Fruit fly (Drosophila melanogaster) whole organism, embryonic: Measurements from ENCODE around the gene CG31075.

Experiments used
- CG10274 ChIP-seq: fragments of 200-800 bp; sonication (Bioruptor generic); optimal IDR thresholded peaks from 3 replicates; lab custom pipeline; 2017; ENCODE audit warnings: missing biosample characterization, mild to moderate bottlenecking, missing genetic modification characterization
- CG10321 ChIP-seq: fragments of 200-800 bp; sonication (Bioruptor generic); IDR thresholded peaks from 2 replicates; pipeline ENCODE4 v1.3.6; 2022; ENCODE audit warnings: missing biosample characterization, missing genetic modification characterization
- CG11085 ChIP-seq: fragments of 200-800 bp; sonication (Bioruptor generic); IDR thresholded peaks from 2 replicates; pipeline ENCODE4 v1.3.6; 2022; ENCODE audit warnings: missing biosample characterization, missing genetic modification characterization
- CG12104 ChIP-seq: fragments of 200-800 bp; sonication (Bioruptor generic); optimal IDR thresholded peaks from 3 replicates; lab custom pipeline; 2016; ENCODE audit warnings: missing biosample characterization, missing genetic modification characterization
- CG12769 ChIP-seq: fragments of 200-800 bp; sonication (Bioruptor generic); optimal IDR thresholded peaks from 2 replicates; lab custom pipeline; 2019; ENCODE audit warnings: missing biosample characterization, mild to moderate bottlenecking, missing genetic modification characterization, moderate library complexity
- CG14710 ChIP-seq: fragments of 200-800 bp; sonication (Bioruptor generic); optimal IDR thresholded peaks from 3 replicates; lab custom pipeline; 2019; ENCODE audit warnings: missing biosample characterization, mild to moderate bottlenecking, missing genetic modification characterization, moderate library complexity
- CG15601 ChIP-seq: fragments of 200-800 bp; sonication (Bioruptor generic); optimal IDR thresholded peaks from 3 replicates; lab custom pipeline; 2019; ENCODE audit warnings: missing biosample characterization, mild to moderate bottlenecking, missing genetic modification characterization, moderate library complexity
- CG17612 ChIP-seq: fragments of 200-800 bp; sonication (Bioruptor generic); IDR thresholded peaks from 2 replicates; pipeline ENCODE4 v1.3.6; 2022; ENCODE audit warnings: missing biosample characterization, missing genetic modification characterization
- CG17829 ChIP-seq: fragments of 200-800 bp; optimal IDR thresholded peaks from 2 replicates; lab custom pipeline; 2019; ENCODE audit warnings: missing biosample characterization, mild to moderate bottlenecking, missing genetic modification characterization, moderate library complexity
- CG2678 ChIP-seq: fragments of 200-800 bp; sonication (Bioruptor generic); optimal IDR thresholded peaks from 3 replicates; lab custom pipeline; 2019; ENCODE audit warnings: missing biosample characterization, mild to moderate bottlenecking, missing genetic modification characterization, moderate library complexity
- CG30020 ChIP-seq: fragments of 200-800 bp; optimal IDR thresholded peaks from 2 replicates; lab custom pipeline; 2019; ENCODE audit warnings: missing biosample characterization, mild to moderate bottlenecking, missing genetic modification characterization, moderate library complexity
- CG31365 ChIP-seq: fragments of 200-800 bp; sonication (Bioruptor generic); optimal IDR thresholded peaks from 2 replicates; lab custom pipeline; 2018; ENCODE audit warnings: missing biosample characterization, mild to moderate bottlenecking, missing genetic modification characterization
- CG3163 ChIP-seq: fragments of 200-800 bp; sonication (Bioruptor generic); optimal IDR thresholded peaks from 3 replicates; lab custom pipeline; 2016; ENCODE audit warnings: missing biosample characterization, missing genetic modification characterization
- CG4404 ChIP-seq: fragments of 200-800 bp; sonication (Bioruptor generic); IDR thresholded peaks from 2 replicates; pipeline ENCODE4 v1.3.6; 2022; ENCODE audit warnings: missing biosample characterization, missing genetic modification characterization
- CG7357 ChIP-seq: fragments of 200-800 bp; sonication (Bioruptor generic); IDR thresholded peaks from 3 replicates; pipeline ENCODE4 v1.3.6; 2022; ENCODE audit warnings: missing biosample characterization, missing genetic modification characterization
- CG7987 ChIP-seq: fragments of 200-800 bp; sonication (Bioruptor generic); optimal IDR thresholded peaks from 2 replicates; lab custom pipeline; 2018; ENCODE audit warnings: missing biosample characterization, mild to moderate bottlenecking, missing genetic modification characterization, moderate library complexity
- CG8290 ChIP-seq, 3 experiments: fragments of 200-800 bp; sonication (Bioruptor generic); optimal IDR thresholded peaks; 2 replicates each; lab custom pipeline; 2016 to 2019; ENCODE audit warnings: missing biosample characterization in 3 of 3, missing genetic modification characterization in 3 of 3, mild to moderate bottlenecking in 2 of 3, moderate library complexity in 1 of 3
- CG8478 ChIP-seq: fragments of >200 bp; optimal IDR thresholded peaks from 2 replicates; lab custom pipeline; 2018
- Doc2 ChIP-seq: fragments of 200-800 bp; sonication (Bioruptor generic); IDR thresholded peaks from 2 replicates; pipeline ENCODE4 v1.3.6; 2022; ENCODE audit warnings: missing biosample characterization, missing genetic modification characterization
- Doc3 ChIP-seq: fragments of 200-800 bp; sonication (Bioruptor generic); IDR thresholded peaks from 3 replicates; pipeline ENCODE4 v1.3.6; 2022; ENCODE audit warnings: missing biosample characterization, missing genetic modification characterization; ENCODE audit not compliant: partially characterized antibody
- Drgx ChIP-seq: fragments of 200-800 bp; sonication (Bioruptor generic); IDR thresholded peaks from 2 replicates; pipeline ENCODE4 v1.3.6; 2022; ENCODE audit warnings: missing biosample characterization, missing genetic modification characterization
- Ets97D ChIP-seq: fragments of 200-800 bp; sonication (Bioruptor generic); optimal IDR thresholded peaks from 3 replicates; lab custom pipeline; 2016; ENCODE audit warnings: missing biosample characterization, missing genetic modification characterization
- HLH4C ChIP-seq: fragments of 200-800 bp; sonication (Bioruptor generic); IDR thresholded peaks from 3 replicates; pipeline ENCODE4 v1.3.6; 2022; ENCODE audit warnings: missing biosample characterization, missing genetic modification characterization; ENCODE audit not compliant: partially characterized antibody
- HLH54F ChIP-seq: fragments of 200-800 bp; sonication (Bioruptor generic); optimal IDR thresholded peaks from 3 replicates; lab custom pipeline; 2016; ENCODE audit warnings: missing biosample characterization, missing genetic modification characterization
- MESR4 ChIP-seq: fragments of 200-800 bp; sonication (Bioruptor generic); optimal IDR thresholded peaks from 2 replicates; lab custom pipeline; 2018; ENCODE audit warnings: missing biosample characterization, mild to moderate bottlenecking, missing genetic modification characterization, moderate library complexity
- Max ChIP-seq: fragments of 200-800 bp; sonication (Bioruptor generic); optimal IDR thresholded peaks from 2 replicates; lab custom pipeline; 2016; ENCODE audit warnings: missing biosample characterization, mild to moderate bottlenecking, missing genetic modification characterization
- NC2α ChIP-seq: fragments of 200-800 bp; sonication (Bioruptor generic); optimal IDR thresholded peaks from 2 replicates; lab custom pipeline; 2016; ENCODE audit warnings: missing biosample characterization, missing genetic modification characterization
- Oli ChIP-seq: fragments of 200-800 bp; sonication (Bioruptor generic); optimal IDR thresholded peaks from 2 replicates; lab custom pipeline; 2018; ENCODE audit warnings: missing biosample characterization, mild to moderate bottlenecking, missing genetic modification characterization, moderate library complexity
- Pdp1 ChIP-seq, 2 experiments: fragments of 200-800 bp; sonication (Bioruptor generic); optimal IDR thresholded peaks; 3 replicates each; lab custom pipeline; 2016; ENCODE audit warnings: missing biosample characterization in 2 of 2, missing genetic modification characterization in 2 of 2, mild to moderate bottlenecking in 1 of 2, moderate library complexity in 1 of 2
- Rfx ChIP-seq: fragments of 200-800 bp; sonication (Bioruptor generic); IDR thresholded peaks from 2 replicates; pipeline ENCODE4 v1.3.6; 2022; ENCODE audit warnings: missing biosample characterization, missing genetic modification characterization
- Side ChIP-seq: fragments of 200-800 bp; sonication (Bioruptor generic); optimal IDR thresholded peaks from 2 replicates; lab custom pipeline; 2016; ENCODE audit warnings: missing biosample characterization, missing genetic modification characterization
- Tbp ChIP-seq: fragments of >200 bp; optimal IDR thresholded peaks from 2 replicates; lab custom pipeline; 2018; ENCODE audit warnings: missing biosample characterization, missing genetic modification characterization
- bigmax ChIP-seq: fragments of 200-800 bp; sonication (Bioruptor generic); optimal IDR thresholded peaks from 2 replicates; lab custom pipeline; 2018; ENCODE audit warnings: missing biosample characterization, mild to moderate bottlenecking, missing genetic modification characterization
- chif ChIP-seq, 2 experiments: fragments of 200-800 bp; sonication (Bioruptor generic); optimal IDR thresholded peaks; 3 replicates each; lab custom pipeline; 2016; ENCODE audit warnings: missing biosample characterization in 2 of 2, missing genetic modification characterization in 2 of 2
- corto ChIP-seq: fragments of 200-800 bp; sonication (Bioruptor generic); optimal IDR thresholded peaks from 2 replicates; lab custom pipeline; 2016; ENCODE audit warnings: missing biosample characterization, mild to moderate bottlenecking, missing genetic modification characterization, moderate library complexity
- crp ChIP-seq, 2 experiments: fragments of 200-800 bp; sonication (Bioruptor generic); optimal IDR thresholded peaks; 2 replicates in 1 of 2; 3 replicates in 1 of 2; lab custom pipeline; 2017; ENCODE audit warnings: missing biosample characterization in 2 of 2, missing genetic modification characterization in 2 of 2, mild to moderate bottlenecking in 1 of 2, moderate library complexity in 1 of 2
- grn ChIP-seq: fragments of 200-800 bp; sonication (Bioruptor generic); optimal IDR thresholded peaks from 3 replicates; lab custom pipeline; 2017; ENCODE audit warnings: missing biosample characterization, missing genetic modification characterization
- knrl ChIP-seq: fragments of 200-800 bp; sonication (Bioruptor generic); IDR thresholded peaks from 3 replicates; pipeline ENCODE4 v1.3.6; 2022; ENCODE audit warnings: missing biosample characterization, missing genetic modification characterization; ENCODE audit not compliant: partially characterized antibody
- lbe ChIP-seq: fragments of 200-800 bp; sonication (Bioruptor generic); optimal IDR thresholded peaks from 2 replicates; lab custom pipeline; 2016; ENCODE audit warnings: missing biosample characterization, mild to moderate bottlenecking, missing genetic modification characterization
- lov ChIP-seq, 2 experiments: fragments of 200-800 bp in 1 of 2; fragments of >200 bp in 1 of 2; sonication (Bioruptor generic) in 1 of 2; IDR thresholded peaks in 1 of 2; optimal IDR thresholded peaks in 1 of 2; 2 replicates in 1 of 2; 3 replicates in 1 of 2; pipeline versions ENCODE4 v1.3.6 to Lab custom; 2017 to 2022; ENCODE audit warnings: missing biosample characterization in 1 of 2, missing genetic modification characterization in 1 of 2
- maf-S ChIP-seq: fragments of 200-800 bp; sonication (Bioruptor generic); optimal IDR thresholded peaks from 2 replicates; lab custom pipeline; 2016; ENCODE audit warnings: missing biosample characterization, missing genetic modification characterization
- pb ChIP-seq: fragments of 200-800 bp; sonication (Bioruptor generic); optimal IDR thresholded peaks from 3 replicates; lab custom pipeline; 2016; ENCODE audit warnings: missing biosample characterization, missing genetic modification characterization
- prd ChIP-seq, 3 experiments: fragments of >200 bp in 2 of 3; fragments of 200-800 bp in 1 of 3; sonication (Bioruptor generic) in 1 of 3; optimal IDR thresholded peaks in 2 of 3; IDR thresholded peaks in 1 of 3; 2 replicates in 2 of 3; 3 replicates in 1 of 3; pipeline versions ENCODE4 v1.3.6 to Lab custom; 2017 to 2022; ENCODE audit warnings: missing biosample characterization in 1 of 3, missing genetic modification characterization in 1 of 3
- pros ChIP-seq: fragments of 200-800 bp; sonication (Bioruptor generic); optimal IDR thresholded peaks from 3 replicates; lab custom pipeline; 2019; ENCODE audit warnings: missing biosample characterization, mild to moderate bottlenecking, missing genetic modification characterization, moderate library complexity
- salm ChIP-seq: fragments of 200-800 bp; sonication (Bioruptor generic); optimal IDR thresholded peaks from 2 replicates; lab custom pipeline; 2018; ENCODE audit warnings: missing biosample characterization, mild to moderate bottlenecking, missing genetic modification characterization
- sob ChIP-seq: fragments of 200-800 bp; sonication (Bioruptor generic); IDR thresholded peaks from 2 replicates; pipeline ENCODE4 v1.3.6; 2022; ENCODE audit warnings: missing biosample characterization, missing genetic modification characterization
- usp ChIP-seq: fragments of >200 bp; optimal IDR thresholded peaks from 2 replicates; lab custom pipeline; 2017; ENCODE audit warnings: missing biosample characterization, missing genetic modification characterization

CG31075 gene

DNA sequence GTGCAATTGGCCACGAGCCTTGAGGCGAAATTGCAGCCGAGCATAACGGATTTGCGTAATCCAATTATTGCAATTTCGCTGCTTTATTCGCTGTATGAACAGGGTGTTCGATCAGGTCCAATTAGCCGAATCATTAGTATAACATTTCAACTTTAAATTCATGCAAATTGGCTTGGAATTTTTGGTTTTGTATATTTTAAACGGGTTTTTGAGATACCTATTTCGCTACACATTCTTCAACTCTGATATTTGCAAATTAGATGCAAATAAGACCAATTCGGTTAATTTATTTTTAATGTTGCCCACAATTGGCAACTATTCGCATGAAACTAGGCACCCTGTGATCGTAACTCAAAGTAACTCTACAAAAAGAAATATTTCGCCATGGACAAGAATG, 34.8 kb downstream of the CG31075 start (continued):
- TF ChIP-seq CG2678 (tag; lab: Kevin White, UChicago) (peak; percentile 8), CG12104 (no peak), crp (GFP tag; optimal IDR thresholded peaks at IDR 0.05; lab: Kevin White, UChicago) (no peak), maf-S (GFP tag; lab: Kevin White, UChicago) (peak; percentile 30), Max (GFP tag; lab: Kevin White, UChicago) (no peak), chif (GFP tag; optimal IDR thresholded peaks at IDR 0.05; lab: Kevin White, UChicago) (peak in 1 of 2 experiments; percentile 48), Side (GFP tag; lab: Kevin White, UChicago) (peak; percentile 37), HLH54F (GFP tag; lab: Kevin White, UChicago) (peak; percentile 54), lov (optimal IDR thresholded peaks at IDR 0.05; lab: Kevin White, UChicago) (no peak), lov (GFP tag; IDR thresholded peaks at IDR 0.05; lab: Robert Waterston, UW) (no peak), Oli (peak; percentile 11), CG11085 (GFP tag; lab: Robert Waterston, UW) (no peak), CG12769 (tag; lab: Kevin White, UChicago) (peak; percentile 44)
- TF ChIP-seq, all 482 proteins: peak for 74

DNA sequence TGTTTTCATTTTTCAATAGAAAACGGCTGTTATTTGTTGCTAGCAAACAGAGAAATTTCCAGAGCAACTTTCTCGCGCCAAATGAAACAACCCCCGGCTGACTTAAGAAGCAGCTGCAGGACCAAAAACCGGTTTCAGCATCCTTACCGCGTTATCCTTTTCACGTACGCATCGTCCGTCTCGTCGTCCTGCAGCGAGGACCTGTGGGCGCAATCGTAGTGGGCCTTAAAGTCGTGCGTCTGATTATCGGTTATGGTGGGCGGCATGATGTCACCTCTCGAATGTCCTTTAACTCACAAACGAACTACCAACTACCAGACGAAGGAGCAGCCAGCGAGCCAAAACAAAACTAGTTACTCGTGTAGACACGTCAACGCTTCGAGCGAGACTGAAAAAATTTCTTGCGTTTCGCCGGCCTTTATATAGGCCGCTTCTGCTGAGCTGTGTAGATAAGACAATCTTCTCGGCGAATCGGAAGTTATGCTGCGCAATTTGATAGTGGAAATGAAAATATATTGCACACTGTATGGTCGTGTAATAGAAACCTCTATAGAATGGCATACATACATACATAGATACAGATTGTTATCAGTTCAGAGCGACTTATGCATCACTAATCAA, 35.4 kb downstream of the CG31075 start:
- TF ChIP-seq knrl (GFP tag; lab: Robert Waterston, UW) (0 out of 3 replicates have a peak, but pooled peaks have one; percentile 36), pb (GFP tag; lab: Kevin White, UChicago) (no peak), MESR4 (GFP tag; lab: Kevin White, UChicago) (no peak), sob (0 out of 2 replicates have a peak, but pooled peaks have one; percentile 9), CG4404 (GFP tag; lab: Robert Waterston, UW) (no peak), pros (peak; percentile 91), CG15601 (tag; lab: Kevin White, UChicago) (no peak), CG30020 (tag; lab: Kevin White, UChicago) (no peak), Pdp1 (GFP tag; optimal IDR thresholded peaks at IDR 0.05; lab: Kevin White, UChicago) (peak in 1 of 2 experiments; percentile 33), NC2α (no peak), Rfx (GFP tag; lab: Robert Waterston, UW) (0 out of 2 replicates have a peak, but pooled peaks have one; percentile 4), CG31365 (tag; lab: Kevin White, UChicago) (no peak), CG17829 (tag; lab: Kevin White, UChicago) (no peak), Drgx (GFP tag; lab: Robert Waterston, UW) (no peak), lbe (GFP tag; lab: Kevin White, UChicago) (no peak), grn (peak; percentile 70), Doc2 (GFP tag; lab: Robert Waterston, UW) (no peak), corto (no peak), CG10321 (GFP tag; lab: Robert Waterston, UW) (no peak), Tbp (GFP tag; lab: Kevin White, UChicago) (no peak), CG3163 (GFP tag; lab: Kevin White, UChicago) (no peak), CG8478 (lab: Kevin White, UChicago) (no peak), CG14710 (tag; lab: Kevin White, UChicago) (no peak), salm (no peak), CG7357 (GFP tag; lab: Robert Waterston, UW) (no peak), HLH4C (GFP tag; lab: Robert Waterston, UW) (no peak), Ets97D (GFP tag; lab: Kevin White, UChicago) (no peak), CG8290 (GFP tag; optimal IDR thresholded peaks at IDR 0.05; lab: Kevin White, UChicago) (no peak), CG8290 (tag; optimal IDR thresholded peaks at IDR 0.05; lab: Kevin White, UChicago) (peak in 1 of 2 experiments; percentile 33), CG17612 (GFP tag; lab: Robert Waterston, UW) (no peak), usp (GFP tag; lab: Kevin White, UChicago) (no peak), CG10274 (GFP tag; lab: Kevin White, UChicago) (no peak), bigmax (GFP tag; lab: Kevin White, UChicago) (no peak), Doc3 (GFP tag; lab: Robert Waterston, UW) (no peak), prd (optimal IDR thresholded peaks at IDR 0.05; lab: Kevin White, UChicago) (no peak), prd (GFP tag; IDR thresholded peaks at IDR 0.05; lab: Robert Waterston, UW) (no peak), CG7987 (GFP tag; lab: Kevin White, UChicago) (peak; percentile 6)
